In genomic region chrX:9617598-9618076, dm6 we compare ENCODE assay signal across 2 fruit fly cellular contexts.
TF ChIP-seq lines count a peak whose summit lies in the region.

No protein-coding gene starts in this region.

- no peak for TF ChIP-seq CTCF in whole organism, embryonic (GFP tag; optimal IDR thresholded peaks at IDR 0.05; lab: Kevin White, UChicago)

TF ChIP-seq in whole organism, embryonic, 481 proteins besides CTCF, POLR2A, EP300 and RAD21:
- TF ChIP-seq ci (GFP tag; IDR thresholded peaks at IDR 0.05; lab: Robert Waterston, UW) = 0 out of 3 replicates have a peak, but pooled peaks have one; percentile 21
- peak; percentile 7 for TF ChIP-seq sug (tag; optimal IDR thresholded peaks at IDR 0.05; lab: Kevin White, UChicago)
- TF ChIP-seq CG10959 (GFP tag; IDR thresholded peaks at IDR 0.05; lab: Robert Waterston, UW) = no peak
- peak; percentile 58; the same call in 1 of the 2 replicates for TF ChIP-seq GATAe (GFP tag; conservative IDR thresholded peaks at IDR 0.05; lab: Robert Waterston, UW)
- no peak for TF ChIP-seq CG5180 (GFP tag; optimal IDR thresholded peaks at IDR 0.05; lab: Kevin White, UChicago)
- peak; percentile 52; the same call in 1 of the 2 replicates for TF ChIP-seq crol (GFP tag; IDR thresholded peaks at IDR 0.05; lab: Robert Waterston, UW)
- TF ChIP-seq stc (GFP tag; IDR thresholded peaks at IDR 0.05; lab: Robert Waterston, UW) = no peak
- TF ChIP-seq CG10366 (GFP tag; IDR thresholded peaks at IDR 0.05; lab: Robert Waterston, UW) = no peak
- TF ChIP-seq CG18764 (GFP tag; optimal IDR thresholded peaks at IDR 0.05; lab: Kevin White, UChicago) = no peak

TF ChIP-seq in whole organism, wandering third instar larva, 38 proteins besides CTCF, POLR2A, EP300 and RAD21:
- TF ChIP-seq Rel (GFP tag; optimal IDR thresholded peaks at IDR 0.05; lab: Kevin White, UChicago) (no peak), Rel (tag; optimal IDR thresholded peaks at IDR 0.05; lab: Kevin White, UChicago) (peak; percentile 97), Hnf4 (GFP tag; optimal IDR thresholded peaks at IDR 0.05; lab: Kevin White, UChicago) (no peak), dmrt93B (GFP tag; optimal IDR thresholded peaks at IDR 0.05; lab: Kevin White, UChicago) (no peak), fru (GFP tag; optimal IDR thresholded peaks at IDR 0.05; lab: Kevin White, UChicago) (no peak), br (GFP tag; optimal IDR thresholded peaks at IDR 0.05; lab: Kevin White, UChicago) (no peak), Hr83 (GFP tag; optimal IDR thresholded peaks at IDR 0.05; lab: Kevin White, UChicago; ENCODE audit: poor library complexity, severe bottlenecking) (no peak)
